Worm (Caenorhabditis elegans) whole organism, L4/young adult: ENCODE data around the gene gly-14.

Source experiments
- W03F9.2 ChIP-seq: fragments of 150-350 bp; optimal IDR thresholded peaks from 2 replicates; lab custom pipeline; 2014; ENCODE audit warnings: missing biosample characterization, missing genetic modification characterization
- dao-5 ChIP-seq: sonication (generic microtip); optimal IDR thresholded peaks from 2 replicates; lab custom pipeline; 2016; ENCODE audit warnings: missing genotype, missing genetic modification characterization, moderate library complexity, missing compliant biosample characterization
- him-1 ChIP-seq: sonication (generic microtip); optimal IDR thresholded peaks from 2 replicates; lab custom pipeline; 2016; ENCODE audit warnings: missing genotype, missing genetic modification reagents, missing genetic modification characterization, missing compliant biosample characterization

gly-14 gene

ce11 chrIII:3493138-3493537 is at the start of gene gly-14:
Gene gly-14, minus strand, starts transcription at chrIII:3493238.
- no peak for TF ChIP-seq him-1 (tag; lab: Kevin White, UChicago)
- no peak for TF ChIP-seq W03F9.2 (tag; lab: Kevin White, UChicago)
- TF ChIP-seq dao-5 (tag; lab: Kevin White, UChicago), result no peak

DNA sequence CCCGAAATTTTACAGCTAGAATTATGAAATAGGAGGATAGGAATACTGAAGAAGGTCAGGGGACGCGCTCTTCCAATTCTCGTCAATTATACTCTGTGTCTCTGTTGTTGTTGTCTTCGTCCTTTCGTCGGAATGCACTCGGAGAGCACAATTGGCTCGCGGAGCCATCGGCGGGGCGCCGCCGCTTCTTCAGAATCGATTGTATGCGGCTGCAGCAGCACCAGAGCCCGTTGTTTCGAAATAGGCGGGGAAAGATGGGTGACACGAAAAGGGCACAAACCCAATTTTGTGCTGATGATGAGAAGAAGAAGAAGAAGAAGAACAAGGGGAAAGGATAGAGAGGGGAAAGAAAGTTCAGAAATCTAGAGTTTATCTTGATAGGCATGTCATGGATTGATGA is 49.1 kb upstream of the gly-14 start:
- TF ChIP-seq dao-5 (tag; lab: Kevin White, UChicago) (no peak), him-1 (tag; lab: Kevin White, UChicago) (peak; percentile 9)

- no peak for TF ChIP-seq dao-5 (tag; lab: Kevin White, UChicago)
- no peak for TF ChIP-seq him-1 (tag; lab: Kevin White, UChicago)
- no peak for TF ChIP-seq W03F9.2 (tag; lab: Kevin White, UChicago)
Observed at ce11 chrIII:3541539-3541938, 48.5 kb upstream of the gly-14 start, which contains the start of gene ben-1. Gene ben-1, minus strand, starts transcription at chrIII:3541639.

- TF ChIP-seq W03F9.2 (tag; lab: Kevin White, UChicago), result no peak
- TF ChIP-seq dao-5 (tag; lab: Kevin White, UChicago), result no peak
- no peak for TF ChIP-seq him-1 (tag; lab: Kevin White, UChicago)
Observed at ce11 chrIII:3541093-3541492, 48.1 kb upstream of the gly-14 start.

- TF ChIP-seq dao-5 (tag; lab: Kevin White, UChicago) (no peak), W03F9.2 (tag; lab: Kevin White, UChicago) (peak; percentile 76), him-1 (tag; lab: Kevin White, UChicago) (no peak)
Observed at ce11 chrIII:3540424-3540823, 47.4 kb upstream of the gly-14 start.

DNA sequence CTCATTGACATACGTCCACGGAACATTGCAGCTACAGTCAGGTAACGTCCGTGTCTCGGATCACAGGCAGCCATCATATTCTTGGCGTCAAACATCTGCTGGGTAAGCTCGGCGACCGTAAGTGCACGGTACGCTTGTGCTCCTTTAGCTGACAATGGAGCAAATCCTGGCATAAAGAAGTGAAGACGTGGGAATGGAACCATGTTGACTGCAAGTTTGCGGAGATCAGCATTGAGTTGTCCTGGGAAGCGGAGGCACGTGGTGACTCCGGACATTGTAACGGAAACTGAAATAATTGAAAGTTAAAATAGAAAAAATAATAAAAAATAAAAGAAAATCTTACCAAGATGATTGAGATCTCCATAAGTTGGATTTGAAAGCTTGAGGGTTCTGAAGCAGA is 46.5 kb upstream of the gly-14 start:
- no peak for TF ChIP-seq W03F9.2 (tag; lab: Kevin White, UChicago)
- TF ChIP-seq dao-5 (tag; lab: Kevin White, UChicago), result no peak
- TF ChIP-seq him-1 (tag; lab: Kevin White, UChicago), result no peak

ce11 chrIII:3537401-3537800 is 44.4 kb upstream of the gly-14 start, which contains the start of gene cfap-20:
Gene cfap-20, minus strand, starts transcription at chrIII:3537501.
- TF ChIP-seq dao-5 (tag; lab: Kevin White, UChicago) (no peak), W03F9.2 (tag; lab: Kevin White, UChicago) (no peak), him-1 (tag; lab: Kevin White, UChicago) (no peak)

DNA sequence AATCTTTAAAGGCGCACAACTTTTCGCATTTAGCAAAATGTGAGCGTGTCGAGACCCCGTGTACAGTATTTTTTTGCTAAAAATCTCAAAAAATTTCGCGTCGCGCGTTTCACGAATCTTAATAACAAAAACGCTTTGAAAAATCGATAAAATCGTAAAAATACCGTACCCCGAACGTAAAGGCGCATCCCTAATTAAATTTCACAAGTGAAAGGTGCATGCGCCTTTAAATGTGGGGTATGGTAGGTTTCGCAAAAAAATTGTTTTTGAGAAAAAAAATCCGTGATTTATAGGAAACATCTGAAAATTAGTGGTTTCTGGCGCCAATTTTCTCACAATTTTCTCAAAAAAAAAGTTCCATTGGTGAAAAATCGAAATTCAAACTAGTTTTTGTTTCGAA is 41.1 kb upstream of the gly-14 start:
- TF ChIP-seq W03F9.2 (tag; lab: Kevin White, UChicago) (no peak), him-1 (tag; lab: Kevin White, UChicago) (no peak), dao-5 (tag; lab: Kevin White, UChicago) (no peak)

- TF ChIP-seq him-1 (tag; lab: Kevin White, UChicago) (peak; percentile 35), dao-5 (tag; lab: Kevin White, UChicago) (no peak)
Observed at ce11 chrIII:3532035-3532434, 39.0 kb upstream of the gly-14 start.

DNA sequence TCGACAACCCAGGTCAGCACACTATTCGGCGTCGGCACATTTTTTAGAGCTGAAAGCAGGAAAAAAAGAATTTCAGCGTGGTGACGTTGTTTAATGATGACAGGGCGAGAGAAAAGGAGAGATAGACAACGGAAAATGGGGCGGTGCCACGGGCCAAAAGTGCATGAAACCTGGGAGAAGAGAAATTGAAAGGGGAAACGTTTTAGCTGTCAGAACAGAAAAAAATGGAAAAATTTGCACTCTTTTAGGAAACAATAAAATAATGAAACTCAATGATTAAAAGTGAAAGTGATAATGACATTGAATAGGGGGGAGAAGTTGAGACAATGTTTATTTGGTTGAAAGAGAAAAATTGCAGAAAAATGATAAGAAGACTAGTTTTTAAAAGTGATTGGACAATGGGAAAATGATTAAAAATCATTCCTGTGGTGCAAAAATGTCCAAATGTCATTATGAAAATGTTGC is 36.7 kb upstream of the gly-14 start, which contains the start of gene pitp-1:
Gene pitp-1 (minus strand): TSS at position 51 of the 465 bp plus-strand sequence.
- TF ChIP-seq W03F9.2 (tag; lab: Kevin White, UChicago) (no peak), dao-5 (tag; lab: Kevin White, UChicago) (no peak), him-1 (tag; lab: Kevin White, UChicago) (no peak)

DNA sequence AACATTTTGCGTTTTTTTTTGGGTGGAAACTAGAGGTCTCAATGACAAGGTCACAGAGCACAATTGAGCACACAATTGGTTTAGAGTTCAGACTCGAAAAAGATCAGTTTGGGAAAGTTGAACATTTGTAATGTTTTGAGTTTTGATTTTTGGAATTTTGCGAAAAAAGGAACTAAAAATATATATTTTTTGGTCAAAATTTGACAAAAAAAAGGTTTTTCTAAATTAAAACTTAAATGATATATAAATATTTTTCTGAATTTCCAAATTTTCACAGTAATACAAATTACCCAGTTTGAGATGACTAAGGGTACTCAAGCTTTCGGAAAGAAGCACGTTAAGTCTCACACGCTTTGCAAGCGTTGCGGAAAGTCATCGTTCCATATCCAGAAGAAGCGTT is 35.3 kb upstream of the gly-14 start, which contains the start of gene rpl-37:
Gene rpl-37 (plus strand): TSS at position 301 of the 400 bp plus-strand sequence.
- no peak for TF ChIP-seq dao-5 (tag; lab: Kevin White, UChicago)
- no peak for TF ChIP-seq him-1 (tag; lab: Kevin White, UChicago)
- no peak for TF ChIP-seq W03F9.2 (tag; lab: Kevin White, UChicago)

DNA sequence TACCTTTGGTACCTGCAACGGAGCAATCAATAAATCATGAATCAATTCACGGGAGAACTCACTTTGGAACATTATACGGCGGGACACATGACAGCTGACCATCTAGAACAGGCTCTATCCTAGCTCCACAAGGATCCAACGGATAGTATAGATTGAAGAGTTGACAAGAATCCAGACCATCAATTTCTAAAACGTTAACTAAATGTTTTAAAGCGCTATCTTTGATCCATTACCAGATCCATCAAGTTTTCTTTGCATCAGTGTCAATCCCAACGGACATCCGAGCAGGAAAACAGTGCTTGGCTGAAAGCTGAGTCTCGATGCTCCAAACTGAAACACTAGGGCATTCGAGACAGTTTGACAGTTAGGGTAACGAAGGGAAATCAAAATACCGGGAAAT is 30.3 kb upstream of the gly-14 start:
- TF ChIP-seq W03F9.2 (tag; lab: Kevin White, UChicago), result no peak
- TF ChIP-seq dao-5 (tag; lab: Kevin White, UChicago), result no peak
- no peak for TF ChIP-seq him-1 (tag; lab: Kevin White, UChicago)

- TF ChIP-seq W03F9.2 (tag; lab: Kevin White, UChicago) (peak; percentile 11), him-1 (tag; lab: Kevin White, UChicago) (no peak), dao-5 (tag; lab: Kevin White, UChicago) (no peak)
Observed at ce11 chrIII:3520417-3520816, 27.4 kb upstream of the gly-14 start.

DNA sequence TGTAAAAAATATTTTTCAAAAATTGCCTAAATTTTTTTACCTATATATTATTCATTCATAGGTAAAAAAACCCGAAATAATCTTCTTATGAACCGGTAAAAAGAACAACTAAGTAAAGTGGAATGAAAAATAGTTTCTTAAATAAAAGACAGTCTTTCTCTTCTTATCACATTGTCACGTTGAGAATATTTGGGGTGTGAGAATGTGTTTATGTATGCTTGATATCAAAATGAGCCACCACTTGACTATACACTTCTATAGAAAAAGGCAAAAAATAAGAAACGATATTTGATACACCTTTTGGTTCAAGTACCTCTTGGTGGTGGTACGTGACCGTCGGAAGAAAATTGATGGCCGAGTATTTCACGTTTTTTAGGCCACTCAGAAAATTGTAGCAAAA is 26.5 kb upstream of the gly-14 start, which contains the start of gene hmit-1.3:
Gene hmit-1.3 (minus strand): TSS at position 103 of the 400 bp plus-strand sequence.
- TF ChIP-seq him-1 (tag; lab: Kevin White, UChicago), result no peak
- TF ChIP-seq dao-5 (tag; lab: Kevin White, UChicago), result no peak
- no peak for TF ChIP-seq W03F9.2 (tag; lab: Kevin White, UChicago)
